Worm (Caenorhabditis elegans) whole organism, L1 larva: ENCODE measurements around the gene ZK1290.10.

Experiments used
- C04F5.9 ChIP-seq: sonication (generic microtip); optimal IDR thresholded peaks from 2 replicates; lab custom pipeline; 2016; ENCODE audit warnings: missing genetic modification characterization, missing compliant biosample characterization
- C34B4.2 ChIP-seq: sonication (generic microtip); optimal IDR thresholded peaks from 2 replicates; lab custom pipeline; 2017; ENCODE audit warnings: mild to moderate bottlenecking, missing genetic modification characterization, missing compliant biosample characterization
- F16B12.6 ChIP-seq: fragments of 150-350 bp; optimal IDR thresholded peaks from 2 replicates; lab custom pipeline; 2014; ENCODE audit warnings: missing biosample characterization, missing genetic modification characterization
- ces-1 ChIP-seq: fragments of 150-350 bp; optimal IDR thresholded peaks from 2 replicates; lab custom pipeline; 2014; ENCODE audit warnings: missing biosample characterization, missing genetic modification reagents, missing genetic modification characterization
- dpl-1 ChIP-seq, 3 experiments: fragments of 150-350 bp in 2 of 3; sonication (generic microtip) in 1 of 3; optimal IDR thresholded peaks; 2 replicates each; lab custom pipeline; 2014 to 2017; ENCODE audit warnings: missing biosample characterization in 3 of 3, missing genetic modification characterization in 3 of 3, missing genetic modification reagents in 3 of 3
- efl-1 ChIP-seq, 4 experiments: fragments of 150-350 bp; optimal IDR thresholded peaks in 3 of 4; peaks in 1 of 4; 1 replicate in 1 of 4; 2 replicates in 3 of 4; lab custom pipeline; 2014; ENCODE audit warnings: missing biosample characterization in 2 of 4, missing genetic modification characterization in 2 of 4, missing genetic modification reagents in 2 of 4
- fkh-10 ChIP-seq: sonication (generic microtip); optimal IDR thresholded peaks from 2 replicates; lab custom pipeline; 2017; ENCODE audit warnings: missing biosample characterization, missing genetic modification reagents, missing genetic modification characterization
- fkh-4 ChIP-seq: sonication (generic microtip); optimal IDR thresholded peaks from 2 replicates; lab custom pipeline; 2016; ENCODE audit warnings: missing compliant biosample characterization, missing genetic modification characterization, borderline replicate concordance
- lin-15B ChIP-seq: fragments of 150-350 bp; sonication (generic microtip); optimal IDR thresholded peaks from 3 replicates; lab custom pipeline; 2014; ENCODE audit warnings: missing biosample characterization, missing genetic modification characterization
- mdl-1 ChIP-seq, 2 experiments: fragments of 150-350 bp; optimal IDR thresholded peaks; 2 replicates each; lab custom pipeline; 2014 to 2017; ENCODE audit warnings: missing biosample characterization in 2 of 2, missing genetic modification characterization in 2 of 2, inconsistent platforms in 1 of 2
- nhr-85 ChIP-seq: sonication (generic microtip); peaks from one replicate; lab custom pipeline; 2016; ENCODE audit warnings: missing genetic modification characterization, inconsistent platforms, missing compliant biosample characterization
- rnt-1 ChIP-seq: sonication (generic microtip); optimal IDR thresholded peaks from 2 replicates; lab custom pipeline; 2016; ENCODE audit warnings: mild to moderate bottlenecking, missing genetic modification characterization, moderate library complexity, missing compliant biosample characterization
- sox-4 ChIP-seq: sonication (generic microtip); optimal IDR thresholded peaks from 2 replicates; lab custom pipeline; 2016; ENCODE audit warnings: missing genetic modification characterization, missing compliant biosample characterization
- sup-37 ChIP-seq: fragments of 200-800 bp; sonication (Bioruptor generic); optimal IDR thresholded peaks from 2 replicates; lab custom pipeline; 2018; ENCODE audit warnings: mild to moderate bottlenecking, missing genetic modification characterization, missing compliant biosample characterization
- unc-62 ChIP-seq: fragments of 150-350 bp; optimal IDR thresholded peaks from 2 replicates; lab custom pipeline; 2014; ENCODE audit warnings: missing biosample characterization, missing genetic modification reagents, missing genetic modification characterization

The ZK1290.10 gene

DNA sequence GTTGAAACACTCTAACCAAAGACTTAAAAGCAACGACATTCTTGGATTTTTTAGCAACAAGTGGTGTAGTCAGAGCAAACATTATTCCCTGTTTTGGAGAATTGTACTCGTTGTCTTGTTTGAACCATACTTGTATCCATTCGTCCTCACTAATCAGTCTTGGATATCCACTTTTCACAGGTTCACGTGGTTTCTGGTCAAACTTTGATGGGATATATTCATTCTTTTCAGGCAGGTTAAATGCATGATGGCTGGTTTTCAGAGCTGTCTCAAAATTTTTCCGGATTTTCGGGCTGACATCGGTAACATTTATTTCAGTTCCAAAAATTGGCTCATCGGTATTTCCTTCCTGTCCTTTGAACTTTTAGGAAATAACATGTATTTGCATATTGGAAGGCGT, 32.3 kb downstream of the ZK1290.10 start:
- TF ChIP-seq C34B4.2 (tag; lab: Kevin White, UChicago), result no peak
- TF ChIP-seq efl-1 (optimal IDR thresholded peaks at IDR 0.05; lab: Kevin White, UChicago), result no peak
- TF ChIP-seq efl-1 (GFP tag; optimal IDR thresholded peaks at IDR 0.05 in 1 of 2; lab: Kevin White, UChicago), result peak in 1 of 2 experiments; percentile 62

- TF ChIP-seq rnt-1 (tag; lab: Kevin White, UChicago) (no peak), lin-15B (tag; lab: Kevin White, UChicago) (no peak), sox-4 (no peak), sup-37 (GFP tag; lab: Kevin White, UChicago) (no peak), dpl-1 (GFP tag; optimal IDR thresholded peaks at IDR 0.05; lab: Kevin White, UChicago) (no peak), fkh-10 (no peak), F16B12.6 (tag; lab: Kevin White, UChicago) (no peak), mdl-1 (tag; optimal IDR thresholded peaks at IDR 0.05; lab: Kevin White, UChicago) (no peak), C04F5.9 (tag; lab: Kevin White, UChicago) (no peak)
Measured at ce11 chrII:7519221-7519620, 34.5 kb downstream of the ZK1290.10 start, which contains the start of gene glb-9. Gene glb-9 (minus strand): TSS chrII:7519321.

- no peak for TF ChIP-seq ces-1 (GFP tag; lab: Kevin White, UChicago)
- no peak for TF ChIP-seq nhr-85 (tag; lab: Kevin White, UChicago)
- TF ChIP-seq unc-62 (GFP tag; lab: Kevin White, UChicago), result no peak
- no peak for TF ChIP-seq fkh-4 (tag; lab: Kevin White, UChicago)
- TF ChIP-seq, all 84 proteins: peak for 0
Measured at ce11 chrII:7505005-7505404, 48.7 kb downstream of the ZK1290.10 start, which contains the start of gene C28F5.1. Gene C28F5.1 (plus strand): TSS chrII:7505305.
